Fruit fly (Drosophila melanogaster): Measurements from ENCODE around the gene nebu.

Gene nebu

DNA sequence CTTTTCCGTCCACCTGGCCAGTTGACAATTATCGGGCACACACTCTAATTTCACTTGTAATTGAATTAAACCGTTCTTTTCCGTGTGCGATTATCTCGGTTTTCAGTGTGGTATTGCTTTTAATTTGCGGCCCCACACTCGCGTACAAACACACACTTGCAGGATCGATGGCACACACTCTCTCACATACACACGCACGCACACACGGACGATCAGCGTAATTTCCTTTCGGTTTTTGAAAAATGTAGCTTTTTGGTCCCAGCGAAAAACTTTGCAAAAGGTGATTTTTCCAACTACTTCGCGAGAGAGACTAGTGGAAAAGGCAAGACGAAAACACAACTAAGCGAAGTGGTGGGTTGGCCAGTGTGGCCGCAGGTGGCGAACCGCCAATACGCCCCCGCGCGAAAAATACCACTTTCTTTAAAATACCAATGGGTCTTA, 38.2 kb downstream of the nebu start, which contains the start of gene Atg1 (continued):
- TF ChIP-seq Mad (GFP tag; optimal IDR thresholded peaks at IDR 0.05) (no peak), gro (GFP tag; optimal IDR thresholded peaks at IDR 0.05) (peak; percentile 20), tx (GFP tag; optimal IDR thresholded peaks at IDR 0.05) (no peak), sima (GFP tag; optimal IDR thresholded peaks at IDR 0.05) (no peak), Vsx1 (GFP tag; optimal IDR thresholded peaks at IDR 0.05) (no peak), Oaz (GFP tag; IDR thresholded peaks at IDR 0.05) (no peak), TFAM (GFP tag; optimal IDR thresholded peaks at IDR 0.05) (no peak), CG11085 (GFP tag; IDR thresholded peaks at IDR 0.05) (no peak), CG1832 (GFP tag; optimal IDR thresholded peaks at IDR 0.05) (no peak), CG11696 (GFP tag; IDR thresholded peaks at IDR 0.05) (no peak), CG4617 (GFP tag; optimal IDR thresholded peaks at IDR 0.05; ENCODE audit: borderline replicate concordance) (peak; percentile 39), hbn (GFP tag; IDR thresholded peaks at IDR 0.05; ENCODE audit: partially characterized antibody) (no peak), sim (GFP tag; IDR thresholded peaks at IDR 0.05) (no peak), bab2 (GFP tag; optimal IDR thresholded peaks at IDR 0.05) (no peak), gcm (GFP tag; optimal IDR thresholded peaks at IDR 0.05) (no peak), CG1647 (GFP tag; optimal IDR thresholded peaks at IDR 0.05) (no peak), CG3163 (GFP tag; optimal IDR thresholded peaks at IDR 0.05) (peak; percentile 39), CG7271 (tag; optimal IDR thresholded peaks at IDR 0.05) (no peak), bbx (GFP tag; IDR thresholded peaks at IDR 0.05; ENCODE audit: partially characterized antibody) (peak; percentile 46; the same call in 1 of the 2 replicates), CG3407 (GFP tag; optimal IDR thresholded peaks at IDR 0.05) (no peak), Lhr (GFP tag; optimal IDR thresholded peaks at IDR 0.05) (peak; percentile 20), gsb (GFP tag; IDR thresholded peaks at IDR 0.05) (no peak), vfl (GFP tag; optimal IDR thresholded peaks at IDR 0.05) (no peak), Hr39 (optimal IDR thresholded peaks at IDR 0.05) (no peak), CG8924 (tag; optimal IDR thresholded peaks at IDR 0.05) (peak; percentile 3), Drgx (GFP tag; IDR thresholded peaks at IDR 0.05) (no peak), en (GFP tag; optimal IDR thresholded peaks at IDR 0.05) (no peak), Nf-YB (GFP tag; optimal IDR thresholded peaks at IDR 0.05) (no peak), CG1233 (GFP tag; optimal IDR thresholded peaks at IDR 0.05) (no peak), sd (tag; optimal IDR thresholded peaks at IDR 0.05) (no peak), CG31388 (GFP tag; optimal IDR thresholded peaks at IDR 0.05) (no peak), Hr51 (GFP tag; optimal IDR thresholded peaks at IDR 0.05) (no peak), cwo (GFP tag; optimal IDR thresholded peaks at IDR 0.05) (peak; percentile 26), CG8944 (GFP tag; optimal IDR thresholded peaks at IDR 0.05) (no peak), caup (GFP tag; optimal IDR thresholded peaks at IDR 0.05; ENCODE audit: severe bottlenecking) (peak; percentile 46), CG16815 (GFP tag; optimal IDR thresholded peaks at IDR 0.05) (no peak), gt (GFP tag; IDR thresholded peaks at IDR 0.05) (no peak), CG10462 (GFP tag; optimal IDR thresholded peaks at IDR 0.05) (no peak), Camta (GFP tag; optimal IDR thresholded peaks at IDR 0.05) (no peak), D (optimal IDR thresholded peaks at IDR 0.05) (no peak), D (GFP tag; optimal IDR thresholded peaks at IDR 0.05) (no peak), CG14965 (GFP tag; optimal IDR thresholded peaks at IDR 0.05; ENCODE audit: borderline replicate concordance) (no peak), croc (GFP tag; conservative IDR thresholded peaks at IDR 0.05) (no peak), NK7.1 (GFP tag; optimal IDR thresholded peaks at IDR 0.05) (no peak), pita (GFP tag; optimal IDR thresholded peaks at IDR 0.05) (no peak), btn (GFP tag; optimal IDR thresholded peaks at IDR 0.05) (no peak), Meics (GFP tag; optimal IDR thresholded peaks at IDR 0.05) (no peak), shn (GFP tag; optimal IDR thresholded peaks at IDR 0.05) (no peak), Ets97D (GFP tag; optimal IDR thresholded peaks at IDR 0.05) (no peak), sug (tag; optimal IDR thresholded peaks at IDR 0.05) (no peak), chn (GFP tag; optimal IDR thresholded peaks at IDR 0.05) (no peak), CG8388 (GFP tag; optimal IDR thresholded peaks at IDR 0.05) (no peak)
